Fruit fly (Drosophila melanogaster): ENCODE results near the gene CG15439.

The CG15439 gene

dm6 chr2L:4437487-4437886 lies 15.4 kb downstream of the CG15439 start, which contains the start of gene CG43056:
CG43056 (plus strand) TSS chr2L:4437787.
- TF ChIP-seq noc (tag; optimal IDR thresholded peaks at IDR 0.05): no peak

dm6 chr2L:4433608-4434007 lies 19.2 kb downstream of the CG15439 start, which contains the start of the genes CG34177 and CG34178:
CG34177 (plus strand) TSS chr2L:4433908.
CG34178 (plus strand) TSS chr2L:4433908.
- no peak for TF ChIP-seq noc (tag; optimal IDR thresholded peaks at IDR 0.05)

dm6 chr2L:4422154-4422553 lies 30.7 kb downstream of the CG15439 start:
- TF ChIP-seq noc (tag; optimal IDR thresholded peaks at IDR 0.05): no peak

- TF ChIP-seq noc (tag; optimal IDR thresholded peaks at IDR 0.05): no peak
Observed at dm6 chr2L:4418819-4419218, 34.0 kb downstream of the CG15439 start.

dm6 chr2L:4417982-4418381 lies 34.9 kb downstream of the CG15439 start:
- TF ChIP-seq noc (tag; optimal IDR thresholded peaks at IDR 0.05): no peak

DNA sequence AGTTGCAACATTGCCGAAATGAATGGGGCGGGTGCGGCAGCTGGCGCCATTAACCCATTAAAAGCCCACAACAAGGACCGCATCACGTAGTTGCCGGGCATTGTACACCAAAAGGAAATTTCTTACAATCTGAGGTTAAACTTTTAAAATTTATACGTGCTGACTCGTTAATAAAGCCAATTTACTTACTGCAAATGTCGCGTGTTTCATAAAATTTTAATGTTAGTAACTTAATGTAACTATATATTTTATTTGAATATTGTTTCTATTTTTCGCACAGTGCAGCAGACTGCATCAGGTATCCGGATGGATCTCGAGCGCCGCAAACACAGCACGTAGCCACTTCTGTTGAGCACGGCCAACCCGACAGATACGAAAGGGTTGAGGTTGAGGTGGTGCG lies 35.9 kb downstream of the CG15439 start:
- no peak for TF ChIP-seq noc (tag; optimal IDR thresholded peaks at IDR 0.05)

dm6 chr2L:4416089-4416488 lies 36.7 kb downstream of the CG15439 start:
- no peak for TF ChIP-seq noc (tag; optimal IDR thresholded peaks at IDR 0.05)

DNA sequence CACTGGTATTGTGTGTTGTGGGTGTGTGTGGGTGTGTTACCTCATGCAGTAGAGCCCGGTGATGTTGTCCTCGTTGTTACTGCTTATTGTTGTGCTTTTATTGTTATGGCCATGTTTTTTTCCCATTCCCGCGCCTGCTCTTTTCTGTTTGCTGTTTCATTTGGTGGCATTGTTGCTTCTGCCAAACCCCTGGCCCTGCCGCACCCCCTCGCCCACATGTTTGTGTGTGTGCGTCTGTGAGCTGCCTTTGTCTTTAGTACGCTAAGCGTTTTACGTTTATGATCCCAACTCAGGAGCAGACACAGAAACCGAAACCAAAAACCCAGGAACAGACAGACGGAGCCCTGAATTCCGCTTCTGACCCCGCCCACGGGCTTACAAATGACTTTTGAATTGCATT lies 38.8 kb downstream of the CG15439 start:
- TF ChIP-seq noc (tag; optimal IDR thresholded peaks at IDR 0.05): no peak

DNA sequence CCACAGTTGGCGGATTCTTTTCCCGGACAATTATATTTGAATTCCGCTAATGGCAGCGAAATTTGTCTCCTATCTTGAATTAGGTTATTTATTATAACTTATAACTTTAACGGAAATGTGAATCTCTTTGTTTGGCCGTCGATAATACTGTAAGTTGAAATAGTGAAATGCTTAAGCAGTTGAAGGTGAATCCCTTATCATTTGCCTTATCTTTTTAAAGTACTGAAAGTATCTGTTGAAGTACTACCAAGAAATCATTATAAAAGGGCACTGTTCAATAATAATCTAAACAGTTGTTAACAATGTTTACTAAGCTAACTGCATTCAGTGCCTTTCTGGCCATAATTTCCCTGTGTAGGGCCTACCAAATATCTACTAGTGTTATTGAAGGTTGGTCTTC lies 42.0 kb downstream of the CG15439 start, which contains the start of gene CG43055:
Gene CG43055, plus strand, starts transcription at position 301 of the 400 bp plus-strand sequence.
- TF ChIP-seq noc (tag; optimal IDR thresholded peaks at IDR 0.05): no peak

DNA sequence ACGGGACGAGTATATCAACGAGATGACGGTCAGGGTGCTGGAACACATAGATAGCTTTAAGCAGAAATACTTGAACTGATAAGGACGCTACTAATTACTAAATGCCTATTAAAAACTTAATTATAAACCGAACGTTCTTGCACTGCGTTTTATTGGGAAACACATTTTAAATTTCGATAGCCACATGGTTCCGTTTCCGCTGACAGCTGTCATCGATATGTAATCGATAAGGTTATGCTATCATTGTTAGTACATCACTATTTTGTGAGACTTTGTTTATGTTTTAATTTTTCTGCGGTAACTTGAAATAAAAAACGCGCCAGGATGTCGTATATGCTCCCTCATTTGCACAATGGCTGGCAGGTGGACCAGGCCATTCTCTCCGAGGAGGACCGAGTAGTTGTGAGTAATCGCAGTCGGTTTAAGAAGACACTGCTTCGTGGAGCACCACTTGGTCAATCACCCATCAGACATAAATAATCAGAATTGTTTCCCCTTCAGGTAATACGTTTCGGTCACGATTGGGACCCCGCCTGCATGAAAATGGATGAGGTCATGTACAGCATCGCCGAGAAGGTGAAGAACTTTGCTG lies 49.7 kb downstream of the CG15439 start, which contains the start of gene Dim1:
Gene Dim1, plus strand, starts transcription at position 239 of the 592 bp plus-strand sequence.
- TF ChIP-seq noc (tag; optimal IDR thresholded peaks at IDR 0.05): no peak

DNA sequence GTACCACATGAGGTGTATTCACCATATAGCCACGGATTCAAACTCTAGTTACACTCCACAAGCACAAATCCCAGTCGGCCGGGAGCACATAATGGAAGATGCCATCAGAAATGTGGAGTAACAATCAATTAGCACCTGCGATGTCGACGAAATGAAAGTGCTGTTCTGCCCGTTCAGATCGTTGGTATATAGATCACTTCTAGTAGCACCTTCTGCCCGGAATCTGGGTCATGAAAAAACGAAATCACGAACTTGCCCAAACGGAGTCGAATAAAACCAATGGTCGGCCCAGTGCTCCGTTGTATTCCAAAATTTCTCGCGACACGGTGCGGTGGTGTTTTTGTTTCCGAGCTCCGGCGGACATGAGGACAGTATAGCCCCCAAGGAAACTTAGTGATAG lies 52.2 kb downstream of the CG15439 start, which contains the start of gene CG33003:
Gene CG33003, plus strand, starts transcription at position 301 of the 400 bp plus-strand sequence.
- no peak for TF ChIP-seq noc (tag; optimal IDR thresholded peaks at IDR 0.05)

Data from whole organism, larva.